Fruit fly (Drosophila melanogaster) whole organism, wandering third instar larva: ENCODE results near the gene TORIP.

Experiments
- GATAd ChIP-seq: sonication (Bioruptor generic); optimal IDR thresholded peaks from 2 replicates; lab custom pipeline; 2016; ENCODE audit warnings: missing biosample characterization, missing genetic modification characterization
- Hr78 ChIP-seq: fragments of >200 bp; optimal IDR thresholded peaks from 2 replicates; lab custom pipeline; 2017; ENCODE audit warnings: missing biosample characterization, missing genetic modification characterization
- Hr83 ChIP-seq: fragments of 200-300 bp; sonication (Bioruptor generic); optimal IDR thresholded peaks from 2 replicates; lab custom pipeline; 2016; ENCODE audit warnings: missing biosample characterization, mild to moderate bottlenecking, missing genetic modification characterization, moderate library complexity; ENCODE audit not compliant: poor library complexity, severe bottlenecking
- Jra ChIP-seq: sonication (Bioruptor generic); optimal IDR thresholded peaks from 2 replicates; lab custom pipeline; 2016; ENCODE audit warnings: missing biosample characterization, missing genetic modification characterization
- Mio ChIP-seq: sonication (Bioruptor generic); optimal IDR thresholded peaks from 2 replicates; lab custom pipeline; 2016; ENCODE audit warnings: missing biosample characterization, missing genetic modification characterization
- N ChIP-seq: fragments of >200 bp; optimal IDR thresholded peaks from 2 replicates; lab custom pipeline; 2018; ENCODE audit warnings: missing biosample characterization, missing external identifiers, missing genetic modification characterization
- OdsH ChIP-seq: fragments of 200-800 bp; sonication (Bioruptor generic); optimal IDR thresholded peaks from 2 replicates; lab custom pipeline; 2016; ENCODE audit warnings: missing biosample characterization, mild to moderate bottlenecking, missing genetic modification characterization
- br ChIP-seq: fragments of 200-800 bp; sonication (Bioruptor generic); optimal IDR thresholded peaks from 2 replicates; lab custom pipeline; 2016; ENCODE audit warnings: missing biosample characterization, missing genetic modification characterization
- fru ChIP-seq: fragments of 200-800 bp; sonication (Bioruptor generic); optimal IDR thresholded peaks from 3 replicates; lab custom pipeline; 2016; ENCODE audit warnings: missing biosample characterization, mild to moderate bottlenecking, missing genetic modification characterization
- h ChIP-seq: fragments of 200-800 bp; sonication (Bioruptor generic); optimal IDR thresholded peaks from 3 replicates; lab custom pipeline; 2016; ENCODE audit warnings: missing biosample characterization, mild to moderate bottlenecking, missing genetic modification characterization
- tai ChIP-seq: sonication (Bioruptor generic); optimal IDR thresholded peaks from 2 replicates; lab custom pipeline; 2016; ENCODE audit warnings: missing biosample characterization, missing genetic modification characterization
- usp ChIP-seq: fragments of >200 bp; optimal IDR thresholded peaks from 2 replicates; lab custom pipeline; 2017; ENCODE audit warnings: missing biosample characterization, missing genetic modification characterization

DNA sequence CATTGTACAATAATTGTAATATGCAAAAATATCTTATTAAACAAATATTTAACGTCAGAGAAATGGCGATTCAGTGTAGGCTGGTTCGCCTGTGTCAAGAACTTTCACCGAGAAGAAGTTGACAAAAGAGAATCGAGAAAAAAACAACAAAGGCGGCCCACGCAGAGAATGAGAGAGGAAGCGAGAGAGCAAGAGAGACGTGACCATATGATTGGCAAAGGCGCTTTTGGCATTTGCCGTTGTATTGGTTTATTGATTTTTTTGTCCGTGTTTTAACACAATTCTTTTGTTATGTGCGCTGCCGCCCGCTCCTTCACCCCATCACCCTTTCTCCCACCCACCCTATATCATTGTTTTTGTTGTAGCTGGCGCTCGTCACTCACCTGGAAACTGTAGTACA is 28.3 kb upstream of the TORIP start:
- no peak for TF ChIP-seq Jra (GFP tag; lab: Kevin White, UChicago)
- no peak for TF ChIP-seq Hr78 (GFP tag; lab: Kevin White, UChicago)
- TF ChIP-seq fru (GFP tag; lab: Kevin White, UChicago): no peak
- peak; percentile 12 for TF ChIP-seq h (GFP tag; lab: Kevin White, UChicago)
- peak; percentile 26 for TF ChIP-seq OdsH
- TF ChIP-seq Mio (GFP tag; lab: Kevin White, UChicago): no peak
- TF ChIP-seq N (GFP tag; lab: Kevin White, UChicago): no peak
- TF ChIP-seq GATAd (GFP tag; lab: Kevin White, UChicago): no peak
- TF ChIP-seq Hr83 (GFP tag; lab: Kevin White, UChicago): no peak
- TF ChIP-seq usp (GFP tag; lab: Kevin White, UChicago): no peak
- TF ChIP-seq br: no peak
- no peak for TF ChIP-seq tai (GFP tag; lab: Kevin White, UChicago)
